Worm (Caenorhabditis elegans): Measurements from ENCODE around the gene mex-1.

DNA sequence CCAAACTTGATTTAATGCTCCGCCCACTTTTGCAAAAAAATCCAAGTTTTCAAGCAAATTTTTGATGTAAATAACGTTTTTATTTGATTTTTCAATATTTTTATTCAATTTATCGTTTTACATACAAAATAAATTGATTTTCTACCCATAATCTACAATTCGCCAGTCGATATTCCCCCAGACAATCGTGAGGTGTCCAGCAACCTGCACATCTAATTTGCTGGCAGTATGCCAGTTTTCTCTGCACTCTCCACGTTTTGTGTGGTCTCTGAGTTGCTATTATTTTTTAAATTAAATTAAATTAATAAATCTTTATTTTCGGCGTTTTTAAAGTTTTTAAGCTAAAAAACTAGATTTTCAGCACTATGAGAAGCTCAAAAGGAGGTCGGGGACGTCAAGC, 11.7 kb downstream of the mex-1 start:
- TF ChIP-seq flt-1 (GFP tag; IDR thresholded peaks at IDR 0.05) (peak; percentile 63), ztf-29 (GFP tag; IDR thresholded peaks at IDR 0.05) (no peak), cog-1 (tag; optimal IDR thresholded peaks at IDR 0.05) (peak; percentile 62), ref-1 (GFP tag; conservative IDR thresholded peaks at IDR 0.05) (no peak), ztf-23 (GFP tag; IDR thresholded peaks at IDR 0.05) (peak; percentile 76)
